Worm (Caenorhabditis elegans): ENCODE data around the gene B0495.9.

Gene B0495.9

DNA sequence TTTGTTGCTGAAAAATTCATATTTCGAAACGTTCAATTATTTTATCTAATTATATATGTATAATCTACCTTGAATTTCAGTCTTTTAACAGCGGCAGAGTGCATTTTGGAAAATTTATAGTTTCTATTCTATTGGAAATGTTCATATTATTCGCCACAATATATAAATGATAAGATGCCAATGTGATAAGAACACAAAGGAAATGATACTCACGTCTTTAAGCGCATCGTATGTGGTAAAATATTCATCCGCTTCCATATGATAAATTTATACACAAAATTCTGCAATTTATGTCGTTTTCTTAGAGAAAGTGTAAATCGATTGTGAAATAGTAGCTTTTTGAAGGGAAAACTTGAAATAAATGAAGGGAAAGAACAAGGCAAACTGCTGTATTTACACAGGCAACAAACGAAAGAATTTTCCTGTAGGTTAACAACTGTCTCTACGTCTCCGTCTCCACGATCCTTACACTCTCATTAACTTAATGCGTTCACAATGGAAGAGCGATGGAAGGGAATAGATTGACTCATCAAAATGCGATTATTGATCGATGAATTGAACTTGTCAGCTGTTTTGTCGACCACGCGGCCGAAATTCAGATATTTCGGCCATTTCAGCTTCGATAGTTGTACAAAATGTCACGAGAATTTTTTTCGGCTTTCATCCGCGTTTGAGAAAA is 46.4 kb downstream of the B0495.9 start, which contains the start of gene alfa-1:
Gene alfa-1, minus strand, starts transcription at position 515 of the 679 bp plus-strand sequence.
- no peak for TF ChIP-seq hmg-4 (GFP tag; optimal IDR thresholded peaks at IDR 0.05)
- no peak for TF ChIP-seq aly-1 (tag; optimal IDR thresholded peaks at IDR 0.05)
